Fruit fly (Drosophila melanogaster) Kc167 (cell line): Measurements from ENCODE around the gene CG34263.

ENCODE experiments used
- Myc ChIP-seq: fragments of >200 bp; optimal IDR thresholded peaks from 2 replicates; lab custom pipeline; 2017; ENCODE audit warnings: missing external identifiers
- Sin3A ChIP-seq: fragments of >200 bp; optimal IDR thresholded peaks from 2 replicates; lab custom pipeline; 2018; ENCODE audit warnings: missing external identifiers
- h ChIP-seq: fragments of >200 bp; optimal IDR thresholded peaks from 3 replicates; lab custom pipeline; 2018; ENCODE audit warnings: missing external identifiers
- insv ChIP-seq: fragments of >200 bp; optimal IDR thresholded peaks from 3 replicates; lab custom pipeline; 2018; ENCODE audit warnings: missing external identifiers
- psq ChIP-seq: fragments of >200 bp; optimal IDR thresholded peaks from 2 replicates; lab custom pipeline; 2017; ENCODE audit warnings: missing external identifiers
- ttk ChIP-seq: sonication (Bioruptor generic); optimal IDR thresholded peaks from 2 replicates; lab custom pipeline; 2017; ENCODE audit warnings: missing external identifiers

Gene CG34263

DNA sequence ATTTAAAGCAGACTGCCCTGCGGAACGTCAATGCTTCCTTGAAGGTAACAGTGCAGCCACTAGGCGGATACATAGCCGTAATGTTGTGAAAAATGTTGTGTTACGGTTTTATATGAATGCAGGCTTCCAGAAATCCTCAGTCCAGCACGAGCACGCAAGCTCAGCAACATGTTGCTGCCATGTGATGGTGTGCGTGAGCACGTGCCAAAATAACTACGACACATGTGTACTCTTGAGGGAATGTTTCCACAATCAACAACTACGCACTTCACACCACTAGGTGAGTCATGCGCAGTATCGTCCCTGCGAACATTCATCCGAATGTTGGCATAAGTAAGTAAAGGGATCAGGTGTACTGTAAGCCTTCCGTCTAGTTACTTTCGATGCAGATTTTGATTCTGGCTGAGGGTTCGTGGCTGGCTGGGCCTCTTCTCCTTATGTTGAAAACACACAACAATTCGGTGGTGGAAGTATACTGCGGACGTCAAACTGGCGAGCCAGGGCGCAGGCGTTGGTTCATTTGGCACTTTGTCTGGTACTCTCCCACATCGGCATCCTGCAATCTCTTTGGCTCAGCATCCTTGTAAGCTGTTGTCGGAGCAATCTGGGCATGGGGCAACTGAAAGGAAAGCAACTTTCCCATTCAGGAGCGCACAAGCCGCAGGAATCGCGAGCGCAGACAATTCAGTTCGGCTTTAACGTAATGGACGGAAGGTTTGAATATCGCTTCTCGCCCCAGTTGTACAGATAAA lies 11.2 kb upstream of the CG34263 start, which contains the start of gene RhoGEF3:
TSS of gene RhoGEF3 (plus strand) at position 702 of the 752 bp plus-strand sequence.
- TF ChIP-seq h (lab: Kevin White, UChicago), result no peak
- no peak for TF ChIP-seq psq
- no peak for TF ChIP-seq Myc (lab: Kevin White, UChicago)
- no peak for TF ChIP-seq insv
- TF ChIP-seq Sin3A (lab: Kevin White, UChicago), result no peak
- TF ChIP-seq ttk (lab: Kevin White, UChicago), result no peak

- TF ChIP-seq Sin3A (lab: Kevin White, UChicago), result no peak
- no peak for TF ChIP-seq psq
- TF ChIP-seq insv, result no peak
- TF ChIP-seq ttk (lab: Kevin White, UChicago), result no peak
- no peak for TF ChIP-seq h (lab: Kevin White, UChicago)
- TF ChIP-seq Myc (lab: Kevin White, UChicago), result no peak
Observed at dm6 chr3L:274855-275254, 9.1 kb upstream of the CG34263 start, which contains the start of gene ttm2. TSS of gene ttm2 (plus strand) at chr3L:275155.

DNA sequence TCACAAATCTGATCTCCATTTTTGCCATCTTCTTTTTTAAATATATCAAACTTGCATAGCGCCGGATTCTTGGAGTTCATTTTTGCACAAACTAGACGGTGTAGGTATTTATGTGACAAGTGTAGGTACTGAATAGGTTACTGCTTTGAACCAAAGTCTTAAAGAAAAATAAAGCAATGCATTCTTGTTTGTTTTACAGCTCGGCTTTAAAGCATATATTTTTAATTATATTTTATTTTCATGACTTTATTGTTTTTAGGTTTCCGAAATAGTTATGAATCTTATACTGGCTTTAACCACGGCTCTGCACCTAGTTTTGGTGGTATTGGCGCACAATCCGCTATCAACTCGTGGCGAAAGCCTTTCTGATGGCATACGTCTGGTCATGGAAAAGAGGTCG lies 7.6 kb upstream of the CG34263 start, which contains the start of gene CG32845:
TSS of gene CG32845 (minus strand) at position 101 of the 400 bp plus-strand sequence.
- TF ChIP-seq h (lab: Kevin White, UChicago) (no peak), psq (no peak), ttk (lab: Kevin White, UChicago) (no peak), Sin3A (lab: Kevin White, UChicago) (no peak), insv (no peak), Myc (lab: Kevin White, UChicago) (no peak)

- TF ChIP-seq insv (no peak), ttk (lab: Kevin White, UChicago) (no peak), Sin3A (lab: Kevin White, UChicago) (no peak), psq (no peak), Myc (lab: Kevin White, UChicago) (no peak), h (lab: Kevin White, UChicago) (no peak)
Observed at dm6 chr3L:271501-272249, 6.0 kb upstream of the CG34263 start.

DNA sequence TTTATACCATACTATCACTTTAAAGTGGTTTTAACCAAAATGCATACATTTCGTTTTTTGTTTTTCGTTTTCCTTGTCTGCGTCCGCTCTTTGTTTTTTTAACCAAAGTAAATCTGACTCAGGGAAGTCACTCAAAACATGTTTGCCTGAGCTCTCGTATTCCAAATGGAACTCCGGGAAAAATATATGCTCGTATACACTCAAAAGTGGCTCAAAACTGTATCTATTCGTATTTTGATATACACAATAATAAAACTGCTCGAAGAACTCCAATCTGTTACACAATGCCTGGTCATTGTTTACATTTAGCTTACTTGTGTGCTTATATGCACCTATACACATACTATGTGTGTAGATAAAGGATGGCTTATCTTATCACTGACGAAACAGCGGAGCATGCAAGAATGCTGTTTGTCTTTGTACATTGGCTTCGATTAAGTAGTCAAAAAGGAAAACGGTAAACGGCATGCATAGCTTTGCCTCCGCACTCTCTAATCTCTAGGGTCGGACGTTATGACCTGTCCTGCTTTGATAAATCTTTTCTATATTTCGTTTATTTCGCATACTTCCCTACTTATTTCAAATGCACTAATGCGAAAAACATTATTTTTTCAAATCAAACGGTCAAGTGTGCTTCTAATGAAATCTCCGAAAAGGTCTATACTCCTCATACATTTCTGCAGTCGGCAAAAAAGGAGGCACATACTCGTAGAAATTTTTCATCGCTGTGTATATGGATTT lies 5.2 kb upstream of the CG34263 start, which contains the start of gene miple2:
TSS of gene miple2 (plus strand) at position 441 of the 741 bp plus-strand sequence.
- TF ChIP-seq psq, result no peak

- no peak for TF ChIP-seq Myc (lab: Kevin White, UChicago)
- no peak for TF ChIP-seq h (lab: Kevin White, UChicago)
- TF ChIP-seq ttk (lab: Kevin White, UChicago), result no peak
- TF ChIP-seq psq, result no peak
- TF ChIP-seq Sin3A (lab: Kevin White, UChicago), result no peak
- TF ChIP-seq insv, result no peak
Observed at dm6 chr3L:267618-268017, 1.9 kb upstream of the CG34263 start.

DNA sequence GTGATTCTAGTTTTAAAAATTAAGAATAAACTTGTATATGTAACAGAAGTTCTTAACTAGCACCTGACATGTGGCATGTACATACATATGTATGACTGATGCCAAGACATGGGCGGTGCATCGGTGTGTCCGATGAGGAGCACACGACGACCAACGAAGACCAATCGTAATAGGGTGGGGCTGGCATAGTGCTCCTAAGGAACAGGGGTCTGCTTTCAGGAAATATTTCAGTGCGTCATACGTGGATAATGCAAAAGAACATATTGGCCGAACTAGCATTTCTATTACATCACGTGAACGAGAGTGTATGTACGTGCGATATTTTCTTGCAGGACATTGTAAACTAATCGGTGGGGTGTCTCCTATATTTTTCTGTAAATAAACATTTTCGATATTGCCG lies 1.4 kb upstream of the CG34263 start, which contains the start of gene miple1:
TSS of gene miple1 (plus strand) at position 217 of the 400 bp plus-strand sequence.
- TF ChIP-seq Myc (lab: Kevin White, UChicago) (no peak), h (lab: Kevin White, UChicago) (no peak), psq (no peak), insv (no peak), ttk (lab: Kevin White, UChicago) (no peak), Sin3A (lab: Kevin White, UChicago) (no peak)

DNA sequence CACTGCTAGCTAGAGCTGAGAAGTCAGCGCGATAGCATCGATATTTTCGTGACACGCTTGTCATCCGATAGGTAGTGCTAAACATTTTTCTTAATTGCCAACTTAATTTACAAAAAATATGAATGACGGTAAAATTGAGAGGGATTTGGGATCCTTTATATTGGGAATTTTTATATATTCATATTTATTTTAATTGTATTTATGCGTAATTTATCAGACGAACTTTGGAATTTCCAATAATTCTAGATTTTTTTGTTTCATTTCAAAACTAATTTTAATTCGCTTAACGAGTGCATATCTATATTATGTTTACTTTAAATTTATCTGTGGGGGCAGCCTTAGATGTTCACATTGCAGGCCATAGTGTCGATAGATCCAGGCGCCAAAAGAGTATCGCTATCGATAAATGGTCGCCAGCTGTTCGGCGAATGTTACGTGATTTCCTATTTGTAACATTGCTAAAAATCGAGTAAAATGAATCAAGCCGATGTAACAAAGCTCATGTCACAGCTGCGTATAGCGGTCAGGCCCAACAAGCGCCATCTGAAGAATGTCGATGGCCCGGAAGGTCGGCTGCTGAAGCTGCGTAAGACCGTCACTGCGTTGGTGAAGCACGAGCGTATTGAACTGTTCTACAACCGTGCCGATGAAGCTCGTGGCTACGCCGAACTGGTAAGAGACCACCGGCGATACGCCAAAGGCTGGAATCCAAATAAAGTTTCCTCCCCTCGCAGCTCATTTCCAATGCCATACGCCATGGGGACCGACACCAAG lies 1.1 kb downstream of the CG34263 start, which contains the start of the genes Tudor-SN and mRpL17:
TSS of gene Tudor-SN (minus strand) at position 3 of the 774 bp plus-strand sequence.
TSS of gene mRpL17 (plus strand) at position 402 of the 774 bp plus-strand sequence.
- no peak for TF ChIP-seq Sin3A (lab: Kevin White, UChicago)
- TF ChIP-seq insv, result no peak
- TF ChIP-seq psq, result no peak
- no peak for TF ChIP-seq Myc (lab: Kevin White, UChicago)
- TF ChIP-seq h (lab: Kevin White, UChicago), result no peak

dm6 chr3L:263500-264377 lies 2.0 kb downstream of the CG34263 start:
- TF ChIP-seq ttk (lab: Kevin White, UChicago) (no peak), h (lab: Kevin White, UChicago) (no peak), Myc (lab: Kevin White, UChicago) (no peak), psq (no peak), Sin3A (lab: Kevin White, UChicago) (no peak), insv (no peak)

dm6 chr3L:262724-263177 lies 3.0 kb downstream of the CG34263 start:
- TF ChIP-seq psq (no peak), Sin3A (lab: Kevin White, UChicago) (no peak), ttk (lab: Kevin White, UChicago) (no peak), Myc (lab: Kevin White, UChicago) (no peak), insv (no peak), h (lab: Kevin White, UChicago) (no peak)
